Fruit fly (Drosophila melanogaster) whole organism, embryonic: ENCODE measurements around the gene SoYb.

Source experiments
- Atf6 ChIP-seq: fragments of 200-800 bp; sonication (Bioruptor generic); IDR thresholded peaks from 2 replicates; pipeline ENCODE4 v1.3.6; 2022; ENCODE audit warnings: missing biosample characterization, missing genetic modification characterization
- BEAF-32 ChIP-seq: fragments of 200-800 bp; sonication (Bioruptor generic); optimal IDR thresholded peaks from 3 replicates; lab custom pipeline; 2017; ENCODE audit warnings: missing biosample characterization, missing genetic modification characterization, mild to moderate bottlenecking, moderate library complexity, missing genetic modification reagents
- CG10274 ChIP-seq: fragments of 200-800 bp; sonication (Bioruptor generic); optimal IDR thresholded peaks from 3 replicates; lab custom pipeline; 2017; ENCODE audit warnings: missing biosample characterization, mild to moderate bottlenecking, missing genetic modification characterization
- CG11398 ChIP-seq: fragments of 200-800 bp; sonication (Bioruptor generic); optimal IDR thresholded peaks from 2 replicates; lab custom pipeline; 2016; ENCODE audit warnings: missing biosample characterization, missing genetic modification characterization
- CG12155 ChIP-seq: fragments of 200-800 bp; sonication (Bioruptor generic); optimal IDR thresholded peaks from 3 replicates; lab custom pipeline; 2016; ENCODE audit warnings: missing biosample characterization, missing genetic modification characterization
- CG12219 ChIP-seq: fragments of 200-800 bp; sonication (Bioruptor generic); optimal IDR thresholded peaks from 3 replicates; lab custom pipeline; 2018; ENCODE audit warnings: missing biosample characterization, mild to moderate bottlenecking, missing genetic modification characterization
- CG14050 ChIP-seq: fragments of 200-800 bp; sonication (Bioruptor generic); IDR thresholded peaks from 3 replicates; pipeline ENCODE4 v1.3.6; 2022; ENCODE audit warnings: missing biosample characterization, missing genetic modification characterization
- CG17186 ChIP-seq: fragments of 200-800 bp; sonication (Bioruptor generic); optimal IDR thresholded peaks from 3 replicates; lab custom pipeline; 2017; ENCODE audit warnings: missing biosample characterization, missing genetic modification reagents, missing genetic modification characterization
- CG17385 ChIP-seq: fragments of 200-800 bp; sonication (Bioruptor generic); optimal IDR thresholded peaks from 3 replicates; lab custom pipeline; 2018; ENCODE audit warnings: missing biosample characterization, mild to moderate bottlenecking, missing genetic modification characterization
- CG3065 ChIP-seq: fragments of 200-800 bp; sonication (Bioruptor generic); optimal IDR thresholded peaks from 2 replicates; lab custom pipeline; 2016; ENCODE audit warnings: missing biosample characterization, missing genetic modification characterization
- CG4282 ChIP-seq: fragments of 200-800 bp; sonication (Bioruptor generic); optimal IDR thresholded peaks from 2 replicates; lab custom pipeline; 2016; ENCODE audit warnings: missing biosample characterization, missing genetic modification characterization
- CG4360 ChIP-seq: fragments of 200-800 bp; sonication (Bioruptor generic); IDR thresholded peaks from 2 replicates; pipeline ENCODE4 v1.3.6; 2022; ENCODE audit warnings: missing biosample characterization, missing genetic modification characterization
- CG4404 ChIP-seq: fragments of 200-800 bp; sonication (Bioruptor generic); IDR thresholded peaks from 2 replicates; pipeline ENCODE4 v1.3.6; 2022; ENCODE audit warnings: missing biosample characterization, missing genetic modification characterization
- CG4730 ChIP-seq: fragments of 200-800 bp; sonication (Bioruptor generic); IDR thresholded peaks from 2 replicates; pipeline ENCODE4 v1.3.6; 2022; ENCODE audit warnings: missing biosample characterization, missing genetic modification characterization
- CG4854 ChIP-seq: fragments of 200-800 bp; sonication (Bioruptor generic); optimal IDR thresholded peaks from 2 replicates; lab custom pipeline; 2016; ENCODE audit warnings: missing biosample characterization, missing genetic modification characterization, inconsistent platforms
- CG6272 ChIP-seq: fragments of 200-800 bp; sonication (Bioruptor generic); IDR thresholded peaks from 2 replicates; pipeline ENCODE4 v1.3.6; 2022; ENCODE audit warnings: missing biosample characterization, missing genetic modification characterization
- CG8290 ChIP-seq, 3 experiments: fragments of 200-800 bp; sonication (Bioruptor generic); optimal IDR thresholded peaks; 2 replicates each; lab custom pipeline; 2016 to 2019; ENCODE audit warnings: missing biosample characterization in 3 of 3, missing genetic modification characterization in 3 of 3, mild to moderate bottlenecking in 2 of 3, moderate library complexity in 1 of 3
- CG8765 ChIP-seq: fragments of 200-800 bp; sonication (Bioruptor generic); IDR thresholded peaks from 2 replicates; pipeline ENCODE4 v1.3.6; 2022; ENCODE audit warnings: missing biosample characterization, missing genetic modification characterization
- CG9817 ChIP-seq: fragments of 200-800 bp; sonication (Bioruptor generic); optimal IDR thresholded peaks from 2 replicates; lab custom pipeline; 2018; ENCODE audit warnings: missing biosample characterization, mild to moderate bottlenecking, missing genetic modification characterization, moderate library complexity
- CTCF ChIP-seq: fragments of 200-800 bp; sonication (Bioruptor generic); optimal IDR thresholded peaks from 2 replicates; lab custom pipeline; 2017; ENCODE audit warnings: missing biosample characterization, mild to moderate bottlenecking, missing genetic modification characterization, moderate library complexity
- CkIIα-i1 ChIP-seq: fragments of 200-800 bp; sonication (Bioruptor generic); IDR thresholded peaks from 2 replicates; pipeline ENCODE4 v1.3.6; 2022; ENCODE audit warnings: missing biosample characterization, missing genetic modification characterization
- D19B ChIP-seq: fragments of 200-800 bp; sonication (Bioruptor generic); optimal IDR thresholded peaks from 2 replicates; lab custom pipeline; 2017; ENCODE audit warnings: missing biosample characterization, mild to moderate bottlenecking, missing genetic modification characterization
- Dll ChIP-seq: fragments of 200-800 bp; sonication (Bioruptor generic); IDR thresholded peaks from 4 replicates; pipeline ENCODE4 v1.3.6; 2022; ENCODE audit warnings: missing biosample characterization, missing genetic modification characterization; ENCODE audit not compliant: partially characterized antibody
- E2f1 ChIP-seq: fragments of 200-800 bp; sonication (Bioruptor generic); IDR thresholded peaks from 2 replicates; pipeline ENCODE4 v1.3.6; 2022; ENCODE audit warnings: missing biosample characterization, missing genetic modification characterization
- GATAe ChIP-seq: fragments of 200-800 bp; sonication (Bioruptor generic); conservative IDR thresholded peaks from 2 replicates; pipeline ENCODE4 v1.3.6; 2022; ENCODE audit warnings: missing biosample characterization, missing genetic modification characterization
- HmgD ChIP-seq: fragments of 200-800 bp; sonication (Bioruptor generic); optimal IDR thresholded peaks from 3 replicates; lab custom pipeline; 2016; ENCODE audit warnings: missing biosample characterization, missing genetic modification characterization
- Hmx ChIP-seq: fragments of 200-800 bp; sonication (Bioruptor generic); optimal IDR thresholded peaks from 2 replicates; lab custom pipeline; 2016; ENCODE audit warnings: missing biosample characterization, missing genetic modification characterization
- NC2β ChIP-seq: fragments of 200-800 bp; sonication (Bioruptor generic); optimal IDR thresholded peaks from 2 replicates; lab custom pipeline; 2016; ENCODE audit warnings: missing biosample characterization, missing genetic modification characterization
- Pdp1 ChIP-seq, 2 experiments: fragments of 200-800 bp; sonication (Bioruptor generic); optimal IDR thresholded peaks; 3 replicates each; lab custom pipeline; 2016; ENCODE audit warnings: missing biosample characterization in 2 of 2, missing genetic modification characterization in 2 of 2, mild to moderate bottlenecking in 1 of 2, moderate library complexity in 1 of 2
- Tbp ChIP-seq: fragments of >200 bp; optimal IDR thresholded peaks from 2 replicates; lab custom pipeline; 2018; ENCODE audit warnings: missing biosample characterization, missing genetic modification characterization
- Xbp1 ChIP-seq: fragments of 200-800 bp; sonication (Bioruptor generic); optimal IDR thresholded peaks from 3 replicates; lab custom pipeline; 2016; ENCODE audit warnings: missing biosample characterization, mild to moderate bottlenecking, missing genetic modification characterization
- ash1 ChIP-seq: fragments of 200-800 bp; sonication (Bioruptor generic); optimal IDR thresholded peaks from 2 replicates; lab custom pipeline; 2018; ENCODE audit warnings: missing biosample characterization, mild to moderate bottlenecking, missing genetic modification characterization
- croc ChIP-seq: fragments of 200-800 bp; sonication (Bioruptor generic); conservative IDR thresholded peaks from 3 replicates; pipeline ENCODE4 v1.3.6; 2022; ENCODE audit warnings: missing biosample characterization, missing genetic modification characterization
- crol ChIP-seq: fragments of 200-800 bp; sonication (Bioruptor generic); IDR thresholded peaks from 2 replicates; pipeline ENCODE4 v1.3.6; 2022; ENCODE audit warnings: missing biosample characterization, missing genetic modification characterization
- exex ChIP-seq: fragments of 200-800 bp; sonication (Bioruptor generic); optimal IDR thresholded peaks from 4 replicates; lab custom pipeline; 2018; ENCODE audit warnings: missing biosample characterization, mild to moderate bottlenecking, missing genetic modification characterization, moderate library complexity
- fru ChIP-seq: fragments of >200 bp; optimal IDR thresholded peaks from 2 replicates; lab custom pipeline; 2017
- gt ChIP-seq: fragments of 200-800 bp; sonication (Bioruptor generic); IDR thresholded peaks from 2 replicates; pipeline ENCODE4 v1.3.6; 2022; ENCODE audit warnings: missing biosample characterization, missing genetic modification characterization
- h ChIP-seq: fragments of >200 bp; optimal IDR thresholded peaks from 2 replicates; lab custom pipeline; 2017
- hkb ChIP-seq, 2 experiments: fragments of 200-800 bp in 1 of 2; fragments of >200 bp in 1 of 2; sonication (Bioruptor generic) in 1 of 2; IDR thresholded peaks in 1 of 2; optimal IDR thresholded peaks in 1 of 2; 2 replicates each; pipeline versions ENCODE4 v1.3.6 to Lab custom; 2017 to 2022; ENCODE audit warnings: missing biosample characterization in 1 of 2, missing genetic modification characterization in 1 of 2
- ind ChIP-seq: fragments of 200-800 bp; sonication (Bioruptor generic); optimal IDR thresholded peaks from 3 replicates; lab custom pipeline; 2016; ENCODE audit warnings: missing biosample characterization, missing genetic modification characterization
- lab ChIP-seq: fragments of 200-800 bp; sonication (Bioruptor generic); optimal IDR thresholded peaks from 3 replicates; lab custom pipeline; 2017; ENCODE audit warnings: missing biosample characterization, missing genetic modification characterization, mild to moderate bottlenecking, moderate library complexity, missing genetic modification reagents
- maf-S ChIP-seq: fragments of 200-800 bp; sonication (Bioruptor generic); optimal IDR thresholded peaks from 2 replicates; lab custom pipeline; 2016; ENCODE audit warnings: missing biosample characterization, missing genetic modification characterization
- oc ChIP-seq: fragments of 200-800 bp; sonication (Bioruptor generic); optimal IDR thresholded peaks from 2 replicates; lab custom pipeline; 2018; ENCODE audit warnings: missing biosample characterization, mild to moderate bottlenecking, missing genetic modification characterization, moderate library complexity
- prd ChIP-seq, 3 experiments: fragments of >200 bp in 2 of 3; fragments of 200-800 bp in 1 of 3; sonication (Bioruptor generic) in 1 of 3; optimal IDR thresholded peaks in 2 of 3; IDR thresholded peaks in 1 of 3; 2 replicates in 2 of 3; 3 replicates in 1 of 3; pipeline versions ENCODE4 v1.3.6 to Lab custom; 2017 to 2022; ENCODE audit warnings: missing biosample characterization in 1 of 3, missing genetic modification characterization in 1 of 3
- scrt ChIP-seq: fragments of 200-800 bp; sonication (Bioruptor generic); optimal IDR thresholded peaks from 2 replicates; lab custom pipeline; 2018; ENCODE audit warnings: missing biosample characterization, mild to moderate bottlenecking, missing genetic modification characterization, moderate library complexity
- tio ChIP-seq: fragments of 200-800 bp; sonication (Bioruptor generic); optimal IDR thresholded peaks from 2 replicates; lab custom pipeline; 2017; ENCODE audit warnings: missing biosample characterization, missing genetic modification characterization, inconsistent platforms
- tll ChIP-seq, 2 experiments: fragments of 200-800 bp in 1 of 2; fragments of >200 bp in 1 of 2; sonication (Bioruptor generic) in 1 of 2; optimal IDR thresholded peaks; 2 replicates each; lab custom pipeline; 2017 to 2019; ENCODE audit warnings: missing biosample characterization in 2 of 2, missing genetic modification characterization in 2 of 2, mild to moderate bottlenecking in 1 of 2, moderate library complexity in 1 of 2
- wor ChIP-seq: fragments of 200-800 bp; sonication (Bioruptor generic); IDR thresholded peaks from 2 replicates; pipeline ENCODE4 v1.3.6; 2022; ENCODE audit warnings: missing biosample characterization, missing genetic modification characterization
- zen2 ChIP-seq: fragments of 200-800 bp; sonication (Bioruptor generic); IDR thresholded peaks from 3 replicates; pipeline ENCODE4 v1.3.6; 2022; ENCODE audit warnings: missing biosample characterization, missing genetic modification characterization; ENCODE audit not compliant: partially characterized antibody

Gene SoYb

DNA sequence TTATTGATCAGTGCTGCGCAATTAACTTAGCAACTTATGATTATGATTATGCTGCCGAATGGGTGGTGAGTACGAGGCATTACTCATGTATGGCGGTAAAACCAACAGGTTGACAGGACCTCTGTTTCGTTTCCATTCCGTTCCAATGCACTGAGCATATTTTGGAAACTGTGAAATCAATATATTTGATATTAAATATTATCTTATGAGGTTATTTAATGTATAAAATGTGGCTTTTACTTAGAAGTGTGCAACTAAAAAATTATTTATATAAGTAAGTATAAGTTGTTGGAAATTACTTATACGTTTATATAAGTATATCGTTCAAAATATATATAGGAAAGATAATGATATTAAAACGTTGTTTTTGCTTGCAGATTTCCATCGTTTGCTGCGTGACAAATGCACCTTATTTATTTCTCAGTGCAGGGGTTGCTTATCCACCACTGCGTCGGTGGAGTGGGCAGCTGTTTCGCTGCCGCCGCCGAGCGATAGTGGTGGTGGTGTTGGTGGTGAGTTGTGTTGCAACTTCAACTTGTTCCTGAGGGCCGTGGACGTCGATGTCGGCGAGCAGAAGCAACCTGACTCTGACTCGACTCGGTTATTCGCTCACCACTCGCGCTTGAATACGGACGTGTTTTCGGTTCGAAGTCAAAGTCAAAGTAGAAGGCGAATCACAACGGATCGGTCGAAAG, 18.3 kb downstream of the SoYb start, which contains the start of gene bib (continued):
- peak; percentile 39; the same call in 1 of the 2 replicates for TF ChIP-seq CG8765 (GFP tag; lab: Robert Waterston, UW)
- peak; percentile 31 for TF ChIP-seq exex (tag; lab: Kevin White, UChicago)
- no peak for TF ChIP-seq ash1
- peak; percentile 40; the same call in 1 of the 2 replicates for TF ChIP-seq wor (GFP tag; lab: Robert Waterston, UW)
- TF ChIP-seq gt (GFP tag; lab: Robert Waterston, UW), result 0 out of 2 replicates have a peak, but pooled peaks have one; percentile 43
- TF ChIP-seq crol (GFP tag; lab: Robert Waterston, UW), result no peak
- TF ChIP-seq Pdp1 (GFP tag; optimal IDR thresholded peaks at IDR 0.05; lab: Kevin White, UChicago), result peak; percentile 14 to 57
- TF ChIP-seq h, result no peak
- peak; percentile 53 for TF ChIP-seq NC2β (GFP tag; lab: Kevin White, UChicago)
- TF ChIP-seq CG10274 (GFP tag; lab: Kevin White, UChicago), result peak; percentile 16
- peak; percentile 66 for TF ChIP-seq croc
- no peak for TF ChIP-seq hkb (optimal IDR thresholded peaks at IDR 0.05; lab: Kevin White, UChicago)
- TF ChIP-seq hkb (GFP tag; IDR thresholded peaks at IDR 0.05; lab: Robert Waterston, UW), result peak; percentile 65
- TF ChIP-seq oc (tag; lab: Kevin White, UChicago), result peak; percentile 73
- peak; percentile 73 for TF ChIP-seq CG12155 (GFP tag; lab: Kevin White, UChicago)
- peak; percentile 41 for TF ChIP-seq CG17186 (GFP tag; lab: Kevin White, UChicago)
- peak; percentile 85 for TF ChIP-seq CG4404 (GFP tag; lab: Robert Waterston, UW)
- TF ChIP-seq zen2 (GFP tag; lab: Robert Waterston, UW), result peak; percentile 30; the same call in 1 of the 3 replicates
- TF ChIP-seq ind (GFP tag; lab: Kevin White, UChicago), result peak; percentile 73
- TF ChIP-seq Atf6 (GFP tag; lab: Robert Waterston, UW), result peak; percentile 62
- TF ChIP-seq CG11398 (GFP tag; lab: Kevin White, UChicago), result no peak
- TF ChIP-seq CG9817, result peak; percentile 48
- peak; percentile 31 for TF ChIP-seq CTCF (GFP tag; lab: Kevin White, UChicago)
- peak; percentile 39; the same call in 1 of the 2 replicates for TF ChIP-seq CG4360
- peak; percentile 80 for TF ChIP-seq Xbp1 (GFP tag; lab: Kevin White, UChicago)
- peak; percentile 39; the same call in 1 of the 3 replicates for TF ChIP-seq CG14050 (GFP tag; lab: Robert Waterston, UW)
- TF ChIP-seq CG4282 (GFP tag; lab: Kevin White, UChicago), result no peak
- no peak for TF ChIP-seq Dll (GFP tag; lab: Robert Waterston, UW)
- no peak for TF ChIP-seq HmgD (GFP tag; lab: Kevin White, UChicago)
- no peak for TF ChIP-seq CkIIα-i1 (GFP tag; lab: Robert Waterston, UW)
- peak; percentile 81 for TF ChIP-seq CG17385 (GFP tag; lab: Kevin White, UChicago)
- TF ChIP-seq CG6272, result peak; percentile 46; the same call in 1 of the 2 replicates
- TF ChIP-seq lab (GFP tag; lab: Kevin White, UChicago), result peak; percentile 88
- TF ChIP-seq prd (optimal IDR thresholded peaks at IDR 0.05; lab: Kevin White, UChicago), result no peak
- peak; percentile 81 for TF ChIP-seq prd (GFP tag; IDR thresholded peaks at IDR 0.05; lab: Robert Waterston, UW)
- no peak for TF ChIP-seq GATAe (GFP tag; lab: Robert Waterston, UW)
- TF ChIP-seq fru (lab: Kevin White, UChicago), result no peak
- peak; percentile 65 for TF ChIP-seq CG12219 (GFP tag; lab: Kevin White, UChicago)
- TF ChIP-seq BEAF-32 (GFP tag; lab: Kevin White, UChicago), result no peak
- TF ChIP-seq D19B, result peak; percentile 47
- peak; percentile 54 for TF ChIP-seq CG4854 (GFP tag; lab: Kevin White, UChicago)
- TF ChIP-seq tll (GFP tag; optimal IDR thresholded peaks at IDR 0.05; lab: Kevin White, UChicago), result peak in 1 of 2 experiments; percentile 92
- no peak for TF ChIP-seq Tbp (GFP tag; lab: Kevin White, UChicago)
- TF ChIP-seq CG4730 (GFP tag; lab: Robert Waterston, UW), result peak; percentile 40; the same call in 1 of the 2 replicates
- TF ChIP-seq E2f1, result peak; percentile 66
- peak; percentile 87 for TF ChIP-seq tio (GFP tag; lab: Kevin White, UChicago)
- TF ChIP-seq Hmx, result no peak
- TF ChIP-seq maf-S (GFP tag; lab: Kevin White, UChicago), result peak; percentile 1
- TF ChIP-seq CG3065 (GFP tag; lab: Kevin White, UChicago), result peak; percentile 51
- peak; percentile 94 for TF ChIP-seq scrt (GFP tag; lab: Kevin White, UChicago)
- TF ChIP-seq CG8290 (GFP tag; optimal IDR thresholded peaks at IDR 0.05; lab: Kevin White, UChicago), result peak; percentile 82
- TF ChIP-seq CG8290 (tag; optimal IDR thresholded peaks at IDR 0.05; lab: Kevin White, UChicago), result peak; percentile 22 to 89
